Fruit fly (Drosophila melanogaster) whole organism, embryonic: ENCODE data around the gene CG13862.
A peak's percentile ranks its signal among the peaks of the same experiment; 100 is the strongest.

Experiments
- BEAF-32 ChIP-seq: fragments of 200-800 bp; sonication (Bioruptor generic); optimal IDR thresholded peaks from 3 replicates; lab custom pipeline; 2017; ENCODE audit warnings: missing biosample characterization, missing genetic modification characterization, mild to moderate bottlenecking, moderate library complexity, missing genetic modification reagents
- CG10267 ChIP-seq: fragments of 200-800 bp; sonication (Bioruptor generic); optimal IDR thresholded peaks from 2 replicates; lab custom pipeline; 2018; ENCODE audit warnings: missing biosample characterization, mild to moderate bottlenecking, missing genetic modification characterization, moderate library complexity
- CG10654 ChIP-seq: fragments of 200-800 bp; sonication (Bioruptor generic); optimal IDR thresholded peaks from 2 replicates; lab custom pipeline; 2016; ENCODE audit warnings: missing biosample characterization, missing genetic modification characterization
- CG12071 ChIP-seq: fragments of 200-800 bp; sonication (Bioruptor generic); optimal IDR thresholded peaks from 3 replicates; lab custom pipeline; 2018; ENCODE audit warnings: missing biosample characterization, mild to moderate bottlenecking, missing genetic modification characterization
- CG14710 ChIP-seq: fragments of 200-800 bp; sonication (Bioruptor generic); optimal IDR thresholded peaks from 3 replicates; lab custom pipeline; 2019; ENCODE audit warnings: missing biosample characterization, mild to moderate bottlenecking, missing genetic modification characterization, moderate library complexity
- CG14860 ChIP-seq: fragments of 200-800 bp; sonication (Bioruptor generic); IDR thresholded peaks from 3 replicates; pipeline ENCODE4 v1.3.6; 2022; ENCODE audit warnings: missing biosample characterization, missing genetic modification characterization; ENCODE audit not compliant: partially characterized antibody
- CG17186 ChIP-seq: fragments of 200-800 bp; sonication (Bioruptor generic); optimal IDR thresholded peaks from 3 replicates; lab custom pipeline; 2017; ENCODE audit warnings: missing biosample characterization, missing genetic modification reagents, missing genetic modification characterization
- CG4282 ChIP-seq: fragments of 200-800 bp; sonication (Bioruptor generic); optimal IDR thresholded peaks from 2 replicates; lab custom pipeline; 2016; ENCODE audit warnings: missing biosample characterization, missing genetic modification characterization
- CG5953 ChIP-seq: fragments of 200-800 bp; sonication (Bioruptor generic); IDR thresholded peaks from 2 replicates; pipeline ENCODE4 v1.3.6; 2022; ENCODE audit warnings: missing biosample characterization, missing genetic modification characterization
- CG6791 ChIP-seq: fragments of 200-800 bp; sonication (Bioruptor generic); IDR thresholded peaks from 3 replicates; pipeline ENCODE4 v1.3.6; 2022; ENCODE audit warnings: missing biosample characterization, missing genetic modification characterization; ENCODE audit not compliant: partially characterized antibody
- CG7745 ChIP-seq: fragments of 200-800 bp; sonication (Bioruptor generic); optimal IDR thresholded peaks from 2 replicates; lab custom pipeline; 2018; ENCODE audit warnings: missing biosample characterization, mild to moderate bottlenecking, missing genetic modification characterization, moderate library complexity
- CG7928 ChIP-seq: fragments of 200-800 bp; sonication (Bioruptor generic); optimal IDR thresholded peaks from 2 replicates; lab custom pipeline; 2017; ENCODE audit warnings: missing biosample characterization, mild to moderate bottlenecking, missing genetic modification characterization
- CG8478 ChIP-seq: fragments of >200 bp; optimal IDR thresholded peaks from 2 replicates; lab custom pipeline; 2018
- CG9817 ChIP-seq: fragments of 200-800 bp; sonication (Bioruptor generic); optimal IDR thresholded peaks from 2 replicates; lab custom pipeline; 2018; ENCODE audit warnings: missing biosample characterization, mild to moderate bottlenecking, missing genetic modification characterization, moderate library complexity
- CHES-1-like ChIP-seq: fragments of 200-800 bp; sonication (Bioruptor generic); optimal IDR thresholded peaks from 2 replicates; lab custom pipeline; 2016; ENCODE audit warnings: missing biosample characterization, missing genetic modification characterization
- Dll ChIP-seq: fragments of 200-800 bp; sonication (Bioruptor generic); IDR thresholded peaks from 4 replicates; pipeline ENCODE4 v1.3.6; 2022; ENCODE audit warnings: missing biosample characterization, missing genetic modification characterization; ENCODE audit not compliant: partially characterized antibody
- Doc3 ChIP-seq: fragments of 200-800 bp; sonication (Bioruptor generic); IDR thresholded peaks from 3 replicates; pipeline ENCODE4 v1.3.6; 2022; ENCODE audit warnings: missing biosample characterization, missing genetic modification characterization; ENCODE audit not compliant: partially characterized antibody
- E2f2 ChIP-seq: fragments of 200-800 bp; sonication (Bioruptor generic); IDR thresholded peaks from 2 replicates; pipeline ENCODE4 v1.3.6; 2022; ENCODE audit warnings: missing biosample characterization, missing genetic modification characterization
- Eip74EF ChIP-seq, 2 experiments: fragments of 200-800 bp in 1 of 2; fragments of >200 bp in 1 of 2; sonication (Bioruptor generic) in 1 of 2; optimal IDR thresholded peaks; 2 replicates each; lab custom pipeline; 2017 to 2019; ENCODE audit warnings: missing biosample characterization in 2 of 2, missing genetic modification characterization in 2 of 2, mild to moderate bottlenecking in 1 of 2, moderate library complexity in 1 of 2
- Ets97D ChIP-seq: fragments of 200-800 bp; sonication (Bioruptor generic); optimal IDR thresholded peaks from 3 replicates; lab custom pipeline; 2016; ENCODE audit warnings: missing biosample characterization, missing genetic modification characterization
- HHEX ChIP-seq: fragments of 200-800 bp; sonication (Bioruptor generic); optimal IDR thresholded peaks from 3 replicates; lab custom pipeline; 2017; ENCODE audit warnings: missing biosample characterization, mild to moderate bottlenecking, missing genetic modification characterization, missing genetic modification reagents
- HLH4C ChIP-seq: fragments of 200-800 bp; sonication (Bioruptor generic); IDR thresholded peaks from 3 replicates; pipeline ENCODE4 v1.3.6; 2022; ENCODE audit warnings: missing biosample characterization, missing genetic modification characterization; ENCODE audit not compliant: partially characterized antibody
- HLH54F ChIP-seq: fragments of 200-800 bp; sonication (Bioruptor generic); optimal IDR thresholded peaks from 3 replicates; lab custom pipeline; 2016; ENCODE audit warnings: missing biosample characterization, missing genetic modification characterization
- Hr3 ChIP-seq: fragments of 200-800 bp; sonication (Bioruptor generic); optimal IDR thresholded peaks from 3 replicates; lab custom pipeline; 2016; ENCODE audit warnings: missing biosample characterization, missing genetic modification characterization
- Lim3 ChIP-seq: fragments of 200-800 bp; sonication (Bioruptor generic); IDR thresholded peaks from 2 replicates; pipeline ENCODE4 v1.3.6; 2022; ENCODE audit warnings: missing biosample characterization, missing genetic modification characterization
- MTF-1 ChIP-seq: fragments of 200-800 bp; sonication (Bioruptor generic); optimal IDR thresholded peaks from 2 replicates; lab custom pipeline; 2018; ENCODE audit warnings: missing biosample characterization, mild to moderate bottlenecking, missing genetic modification characterization, borderline replicate concordance
- Med ChIP-seq: fragments of 200-800 bp; sonication (Bioruptor generic); peaks from one replicate; lab custom pipeline; 2016; ENCODE audit warnings: missing biosample characterization, missing genetic modification characterization, mild to moderate bottlenecking, inconsistent platforms, moderate library complexity
- Oli ChIP-seq: fragments of 200-800 bp; sonication (Bioruptor generic); optimal IDR thresholded peaks from 2 replicates; lab custom pipeline; 2018; ENCODE audit warnings: missing biosample characterization, mild to moderate bottlenecking, missing genetic modification characterization, moderate library complexity
- Usf ChIP-seq: fragments of 200-800 bp; sonication (Bioruptor generic); optimal IDR thresholded peaks from 2 replicates; lab custom pipeline; 2017; ENCODE audit warnings: missing genotype, missing biosample characterization, missing genetic modification characterization
- Vsx1 ChIP-seq: fragments of 200-800 bp; sonication (Bioruptor generic); optimal IDR thresholded peaks from 2 replicates; lab custom pipeline; 2017; ENCODE audit warnings: missing biosample characterization, mild to moderate bottlenecking, missing genetic modification characterization, missing genetic modification reagents
- ci ChIP-seq: fragments of 200-800 bp; sonication (Bioruptor generic); IDR thresholded peaks from 3 replicates; pipeline ENCODE4 v1.3.6; 2022; ENCODE audit warnings: missing biosample characterization, missing genetic modification characterization
- crol ChIP-seq: fragments of 200-800 bp; sonication (Bioruptor generic); IDR thresholded peaks from 2 replicates; pipeline ENCODE4 v1.3.6; 2022; ENCODE audit warnings: missing biosample characterization, missing genetic modification characterization
- da ChIP-seq: fragments of 200-800 bp; sonication (Bioruptor generic); optimal IDR thresholded peaks from 2 replicates; lab custom pipeline; 2016; ENCODE audit warnings: missing biosample characterization, missing genetic modification characterization
- dpn ChIP-seq, 2 experiments: fragments of 200-800 bp; sonication (Bioruptor generic); optimal IDR thresholded peaks; 3 replicates each; lab custom pipeline; 2016; ENCODE audit warnings: missing biosample characterization in 2 of 2, missing genetic modification characterization in 2 of 2
- emc ChIP-seq: fragments of 200-800 bp; sonication (Bioruptor generic); optimal IDR thresholded peaks from 2 replicates; lab custom pipeline; 2016; ENCODE audit warnings: missing biosample characterization, missing genetic modification characterization
- gcm ChIP-seq: fragments of 200-800 bp; sonication (Bioruptor generic); optimal IDR thresholded peaks from 2 replicates; lab custom pipeline; 2019; ENCODE audit warnings: missing biosample characterization, mild to moderate bottlenecking, missing genetic modification characterization, moderate library complexity
- peb ChIP-seq: fragments of 200-800 bp; sonication (Bioruptor generic); IDR thresholded peaks from 2 replicates; pipeline ENCODE4 v1.3.6; 2022; ENCODE audit warnings: missing biosample characterization, missing genetic modification characterization
- pita ChIP-seq: fragments of 200-800 bp; sonication (Bioruptor generic); optimal IDR thresholded peaks from 2 replicates; lab custom pipeline; 2017; ENCODE audit warnings: missing biosample characterization, mild to moderate bottlenecking, missing genetic modification characterization
- slbo ChIP-seq: fragments of 200-800 bp; sonication (Bioruptor generic); IDR thresholded peaks from 2 replicates; pipeline ENCODE4 v1.3.6; 2022; ENCODE audit warnings: missing biosample characterization, missing genetic modification characterization
- slp2 ChIP-seq: fragments of 200-800 bp; sonication (Bioruptor generic); optimal IDR thresholded peaks from 2 replicates; lab custom pipeline; 2016; ENCODE audit warnings: missing biosample characterization, missing genetic modification characterization
- tgo ChIP-seq: fragments of 200-800 bp; sonication (Bioruptor generic); IDR thresholded peaks from 3 replicates; pipeline ENCODE4 v1.3.6; 2022; ENCODE audit warnings: missing biosample characterization, missing genetic modification characterization
- unc-4 ChIP-seq: fragments of 200-800 bp; sonication (Bioruptor generic); IDR thresholded peaks from 2 replicates; pipeline ENCODE4 v1.3.6; 2022; ENCODE audit warnings: missing biosample characterization, missing genetic modification characterization; ENCODE audit not compliant: partially characterized antibody
- vnd ChIP-seq: fragments of 200-800 bp; sonication (Bioruptor generic); IDR thresholded peaks from 3 replicates; pipeline ENCODE4 v1.3.6; 2022; ENCODE audit warnings: missing biosample characterization, missing genetic modification characterization; ENCODE audit not compliant: partially characterized antibody
- wdn ChIP-seq: fragments of 200-800 bp; sonication (Bioruptor generic); IDR thresholded peaks from 2 replicates; pipeline ENCODE4 v1.3.6; 2022; ENCODE audit warnings: missing biosample characterization, missing genetic modification characterization
- zen2 ChIP-seq: fragments of 200-800 bp; sonication (Bioruptor generic); IDR thresholded peaks from 3 replicates; pipeline ENCODE4 v1.3.6; 2022; ENCODE audit warnings: missing biosample characterization, missing genetic modification characterization; ENCODE audit not compliant: partially characterized antibody
- zfh1 ChIP-seq: fragments of 200-800 bp; sonication (Bioruptor generic); IDR thresholded peaks from 3 replicates; pipeline ENCODE4 v1.3.6; 2022; ENCODE audit warnings: missing biosample characterization, missing genetic modification characterization
- zfh2 ChIP-seq: fragments of 200-800 bp; sonication (Bioruptor generic); optimal IDR thresholded peaks from 2 replicates; lab custom pipeline; 2016; ENCODE audit warnings: missing biosample characterization, missing genetic modification characterization

CG13862 gene

dm6 chr3R:22356464-22357410 lies 24.9 kb downstream of the CG13862 start, which contains the start of gene Sar1 (continued):
- TF ChIP-seq gcm (peak; percentile 33), CG8478 (lab: Kevin White, UChicago) (peak; percentile 29), unc-4 (GFP tag; lab: Robert Waterston, UW) (peak; percentile 97), CHES-1-like (GFP tag; lab: Kevin White, UChicago) (peak; percentile 62), CG12071 (GFP tag; lab: Kevin White, UChicago) (no peak), CG7745 (no peak), slbo (GFP tag; lab: Robert Waterston, UW) (peak; percentile 67), Oli (no peak), Dll (peak; percentile 95), HLH54F (GFP tag; lab: Kevin White, UChicago) (peak; percentile 23), CG5953 (no peak), ci (GFP tag; lab: Robert Waterston, UW) (peak; percentile 40; the same call in 1 of the 3 replicates), Lim3 (GFP tag; lab: Robert Waterston, UW) (no peak), CG10267 (tag; lab: Kevin White, UChicago) (peak; percentile 73), wdn (no peak), HHEX (no peak), Vsx1 (peak; percentile 24), CG14710 (tag; lab: Kevin White, UChicago) (peak; percentile 84), tgo (GFP tag; lab: Robert Waterston, UW) (no peak), MTF-1 (GFP tag; lab: Kevin White, UChicago) (no peak), crol (0 out of 2 replicates have a peak, but pooled peaks have one; percentile 9), CG10654 (GFP tag; lab: Kevin White, UChicago) (peak; percentile 30), pita (GFP tag; lab: Kevin White, UChicago) (peak; percentile 97), zfh2 (peak; percentile 42), Hr3 (GFP tag; lab: Kevin White, UChicago) (peak; percentile 12), CG7928 (peak; percentile 97), Med (GFP tag; lab: Kevin White, UChicago) (peak; percentile 90), HLH4C (GFP tag; lab: Robert Waterston, UW) (peak; percentile 82), emc (GFP tag; lab: Kevin White, UChicago) (peak; percentile 15), CG4282 (GFP tag; lab: Kevin White, UChicago) (peak; percentile 19), da (GFP tag; lab: Kevin White, UChicago) (no peak), CG17186 (GFP tag; lab: Kevin White, UChicago) (peak; percentile 64), Usf (no peak), Doc3 (peak; percentile 82), E2f2 (peak; percentile 100), CG9817 (peak; percentile 28), CG6791 (GFP tag; lab: Robert Waterston, UW) (peak; percentile 95), peb (GFP tag; lab: Robert Waterston, UW) (no peak), CG14860 (GFP tag; lab: Robert Waterston, UW) (peak; percentile 81), Ets97D (GFP tag; lab: Kevin White, UChicago) (peak; percentile 94), zfh1 (GFP tag; lab: Robert Waterston, UW) (peak; percentile 23; the same call in 1 of the 3 replicates), dpn (GFP tag; optimal IDR thresholded peaks at IDR 0.05; lab: Kevin White, UChicago) (peak; percentile 19 to 55), zen2 (GFP tag; lab: Robert Waterston, UW) (peak; percentile 82), BEAF-32 (GFP tag; lab: Kevin White, UChicago) (peak; percentile 99), vnd (GFP tag; lab: Robert Waterston, UW) (peak; percentile 80), Eip74EF (GFP tag; optimal IDR thresholded peaks at IDR 0.05; lab: Kevin White, UChicago) (peak in 1 of 2 experiments; percentile 83), slp2 (peak; percentile 3)
